Worm (Caenorhabditis elegans) whole organism, L2 larva: ENCODE measurements around the gene ugt-17.

Source experiments
- C34F6.9 ChIP-seq: fragments of 150-350 bp; optimal IDR thresholded peaks from 2 replicates; lab custom pipeline; 2014; ENCODE audit warnings: missing biosample characterization, missing genetic modification characterization
- F13H6.1 ChIP-seq: sonication (generic microtip); optimal IDR thresholded peaks from 2 replicates; lab custom pipeline; 2016; ENCODE audit warnings: missing genetic modification characterization, missing compliant biosample characterization
- R02D3.7 ChIP-seq: fragments of 150-350 bp; optimal IDR thresholded peaks from 2 replicates; lab custom pipeline; 2014; ENCODE audit warnings: missing biosample characterization, missing genetic modification characterization
- Y55F3AM.14 ChIP-seq: fragments of 200-800 bp; sonication (Bioruptor generic); optimal IDR thresholded peaks from 2 replicates; lab custom pipeline; 2018; ENCODE audit warnings: mild to moderate bottlenecking, missing genetic modification characterization, missing compliant biosample characterization
- ZK546.5 ChIP-seq: sonication (generic microtip); optimal IDR thresholded peaks from 2 replicates; lab custom pipeline; 2017; ENCODE audit warnings: missing biosample characterization, missing genetic modification characterization
- alr-1 ChIP-seq: fragments of 150-350 bp; optimal IDR thresholded peaks from 2 replicates; lab custom pipeline; 2014; ENCODE audit warnings: missing biosample characterization, missing genetic modification characterization
- aly-2 ChIP-seq: fragments of 150-350 bp; optimal IDR thresholded peaks from 2 replicates; lab custom pipeline; 2014; ENCODE audit warnings: missing biosample characterization, missing genetic modification characterization
- ama-1 ChIP-seq: fragments of 150-350 bp; optimal IDR thresholded peaks from 2 replicates; lab custom pipeline; 2018; ENCODE audit warnings: inconsistent platforms
- blmp-1 ChIP-seq: sonication (generic microtip); optimal IDR thresholded peaks from 2 replicates; lab custom pipeline; 2017; ENCODE audit warnings: missing genetic modification characterization, mild to moderate bottlenecking, missing compliant biosample characterization, antibody characterized with exemption, moderate library complexity; ENCODE audit not compliant: insufficient read depth
- dmd-4 ChIP-seq: sonication (generic microtip); optimal IDR thresholded peaks from 2 replicates; lab custom pipeline; 2017; ENCODE audit warnings: missing biosample characterization, missing genetic modification characterization
- egl-27 ChIP-seq: sonication (generic microtip); optimal IDR thresholded peaks from 3 replicates; lab custom pipeline; 2017; ENCODE audit warnings: missing biosample characterization, missing genetic modification reagents, missing genetic modification characterization
- elt-1 ChIP-seq: fragments of 150-350 bp; optimal IDR thresholded peaks from 2 replicates; lab custom pipeline; 2014; ENCODE audit warnings: missing biosample characterization, missing genetic modification characterization
- elt-3 ChIP-seq: sonication (generic microtip); optimal IDR thresholded peaks from 2 replicates; lab custom pipeline; 2017; ENCODE audit warnings: missing biosample characterization, missing genetic modification characterization
- fos-1 ChIP-seq: fragments of 150-350 bp; optimal IDR thresholded peaks from 2 replicates; lab custom pipeline; 2014; ENCODE audit warnings: missing biosample characterization, missing genetic modification characterization
- gmeb-1 ChIP-seq: fragments of 150-350 bp; optimal IDR thresholded peaks from 2 replicates; lab custom pipeline; 2014; ENCODE audit warnings: missing biosample characterization, missing genetic modification characterization
- lin-11 ChIP-seq: fragments of 150-350 bp; sonication (generic microtip); optimal IDR thresholded peaks from 2 replicates; lab custom pipeline; 2014; ENCODE audit warnings: missing biosample characterization, missing genetic modification characterization, inconsistent platforms, mixed read lengths
- lin-13 ChIP-seq: fragments of 150-350 bp; optimal IDR thresholded peaks from 2 replicates; lab custom pipeline; 2014; ENCODE audit warnings: missing biosample characterization, missing genetic modification reagents, missing genetic modification characterization
- lin-39 ChIP-seq: fragments of 150-350 bp; optimal IDR thresholded peaks from 2 replicates; lab custom pipeline; 2014; ENCODE audit warnings: missing biosample characterization, missing genetic modification reagents, missing genetic modification characterization
- mab-5 ChIP-seq: fragments of 150-350 bp; optimal IDR thresholded peaks from 2 replicates; lab custom pipeline; 2014; ENCODE audit warnings: missing biosample characterization, missing genetic modification characterization
- mbf-1 ChIP-seq: sonication (generic microtip); optimal IDR thresholded peaks from 2 replicates; lab custom pipeline; 2017; ENCODE audit warnings: missing biosample characterization, missing genetic modification characterization
- mdl-1 ChIP-seq, 2 experiments: fragments of 150-350 bp in 1 of 2; sonication (generic microtip) in 1 of 2; optimal IDR thresholded peaks; 2 replicates each; lab custom pipeline; 2017; ENCODE audit warnings: missing biosample characterization in 2 of 2, missing genetic modification characterization in 2 of 2
- nhr-10 ChIP-seq: sonication (generic microtip); optimal IDR thresholded peaks from 2 replicates; lab custom pipeline; 2017; ENCODE audit warnings: missing biosample characterization, missing genetic modification characterization
- nhr-21 ChIP-seq: fragments of 150-350 bp; optimal IDR thresholded peaks from 2 replicates; lab custom pipeline; 2014; ENCODE audit warnings: missing biosample characterization, missing genetic modification characterization
- nhr-237 ChIP-seq: fragments of 150-350 bp; optimal IDR thresholded peaks from 2 replicates; lab custom pipeline; 2014; ENCODE audit warnings: missing biosample characterization, missing genetic modification characterization
- nhr-25 ChIP-seq: fragments of 150-350 bp; sonication (generic microtip); optimal IDR thresholded peaks from 3 replicates; lab custom pipeline; 2014; ENCODE audit warnings: missing biosample characterization, missing genetic modification characterization
- nhr-6 ChIP-seq: fragments of 150-350 bp; optimal IDR thresholded peaks from 2 replicates; lab custom pipeline; 2014; ENCODE audit warnings: missing biosample characterization, missing genetic modification characterization
- nhr-77 ChIP-seq: fragments of 150-350 bp; optimal IDR thresholded peaks from 2 replicates; lab custom pipeline; 2014; ENCODE audit warnings: missing biosample characterization, missing genetic modification characterization
- peb-1 ChIP-seq: fragments of 150-350 bp; optimal IDR thresholded peaks from 2 replicates; lab custom pipeline; 2014; ENCODE audit warnings: missing biosample characterization, missing genetic modification characterization
- sem-4 ChIP-seq: fragments of 150-350 bp; optimal IDR thresholded peaks from 2 replicates; lab custom pipeline; 2014; ENCODE audit warnings: missing biosample characterization, missing genetic modification reagents, missing genetic modification characterization
- sma-3 ChIP-seq: sonication (generic microtip); optimal IDR thresholded peaks from 2 replicates; lab custom pipeline; 2016; ENCODE audit warnings: missing genetic modification reagents, missing genetic modification characterization, missing compliant biosample characterization
- snpc-4 ChIP-seq: fragments of 150-350 bp; optimal IDR thresholded peaks from 2 replicates; lab custom pipeline; 2014; ENCODE audit warnings: missing biosample characterization, missing genetic modification characterization
- unc-39 ChIP-seq: fragments of 150-350 bp; optimal IDR thresholded peaks from 2 replicates; lab custom pipeline; 2014; ENCODE audit warnings: missing biosample characterization, missing genetic modification characterization
- unc-55 ChIP-seq: fragments of 150-350 bp; sonication (generic microtip); optimal IDR thresholded peaks from 3 replicates; lab custom pipeline; 2014; ENCODE audit warnings: missing biosample characterization, missing genetic modification reagents, missing genetic modification characterization
- unc-62 ChIP-seq: fragments of 150-350 bp; optimal IDR thresholded peaks from 2 replicates; lab custom pipeline; 2014; ENCODE audit warnings: missing biosample characterization, missing genetic modification reagents, missing genetic modification characterization
- zag-1 ChIP-seq: fragments of 150-350 bp; optimal IDR thresholded peaks from 2 replicates; lab custom pipeline; 2014; ENCODE audit warnings: missing biosample characterization, missing genetic modification characterization
- ztf-1 ChIP-seq: fragments of 200-800 bp; sonication (Bioruptor generic); conservative IDR thresholded peaks from 2 replicates; pipeline ENCODE4 v1.3.6; 2022; ENCODE audit warnings: missing genetic modification characterization, missing compliant biosample characterization
- ztf-11 ChIP-seq: sonication (generic microtip); optimal IDR thresholded peaks from 2 replicates; lab custom pipeline; 2017; ENCODE audit warnings: missing biosample characterization, missing genetic modification characterization
- ztf-4 ChIP-seq: fragments of 150-350 bp; optimal IDR thresholded peaks from 2 replicates; lab custom pipeline; 2014; ENCODE audit warnings: missing biosample characterization, missing genetic modification characterization

The ugt-17 gene

ce11 chrV:10123324-10123723 lies 18.6 kb upstream of the ugt-17 start, which contains the start of gene C08B6.6:
Gene C08B6.6 (plus strand): TSS chrV:10123624.
- TF ChIP-seq sma-3 (GFP tag; lab: Kevin White, UChicago) (no peak), nhr-237 (tag; lab: Kevin White, UChicago) (no peak), peb-1 (no peak), unc-55 (GFP tag; lab: Kevin White, UChicago) (no peak), gmeb-1 (tag; lab: Kevin White, UChicago) (no peak), Y55F3AM.14 (no peak), alr-1 (tag; lab: Kevin White, UChicago) (no peak), ztf-4 (tag; lab: Kevin White, UChicago) (no peak), F13H6.1 (tag; lab: Kevin White, UChicago) (no peak)
- TF ChIP-seq, all 48 proteins: peak for 0

ce11 chrV:10122670-10123069 lies 17.9 kb upstream of the ugt-17 start, which contains the start of gene srxa-19:
Gene srxa-19 (minus strand): TSS chrV:10122770.
- TF ChIP-seq elt-3 (tag; lab: Kevin White, UChicago) (no peak), snpc-4 (tag; lab: Kevin White, UChicago) (no peak), nhr-237 (tag; lab: Kevin White, UChicago) (no peak), mab-5 (tag; lab: Kevin White, UChicago) (no peak), nhr-10 (no peak), zag-1 (tag; lab: Kevin White, UChicago) (no peak), elt-1 (tag; lab: Kevin White, UChicago) (no peak), unc-39 (tag; lab: Kevin White, UChicago) (no peak), mbf-1 (no peak), nhr-6 (no peak), C34F6.9 (no peak), ZK546.5 (no peak), unc-62 (GFP tag; lab: Kevin White, UChicago) (no peak), lin-39 (tag; lab: Kevin White, UChicago) (no peak), blmp-1 (tag; lab: Kevin White, UChicago) (no peak), aly-2 (tag; lab: Kevin White, UChicago) (no peak), gmeb-1 (tag; lab: Kevin White, UChicago) (no peak), lin-13 (GFP tag; lab: Kevin White, UChicago) (no peak)

ce11 chrV:10120898-10121297 lies 16.1 kb upstream of the ugt-17 start, which contains the start of gene srxa-18:
Gene srxa-18 (minus strand): TSS chrV:10120997.
- no peak for TF ChIP-seq R02D3.7
- TF ChIP-seq nhr-6 = no peak
- no peak for TF ChIP-seq ama-1 (lab: Kevin White, UChicago)
- TF ChIP-seq ztf-11 (tag; lab: Kevin White, UChicago) = no peak
- no peak for TF ChIP-seq ZK546.5

ce11 chrV:10117465-10117864 lies 12.7 kb upstream of the ugt-17 start, which contains the start of gene C08B6.5:
Gene C08B6.5 (plus strand): TSS chrV:10117765.
- no peak for TF ChIP-seq C34F6.9
- TF ChIP-seq aly-2 (tag; lab: Kevin White, UChicago) = no peak
- no peak for TF ChIP-seq F13H6.1 (tag; lab: Kevin White, UChicago)
- no peak for TF ChIP-seq blmp-1 (tag; lab: Kevin White, UChicago)
- TF ChIP-seq dmd-4 (tag; lab: Kevin White, UChicago) = no peak
- no peak for TF ChIP-seq elt-1 (tag; lab: Kevin White, UChicago)
- no peak for TF ChIP-seq ZK546.5
- TF ChIP-seq nhr-25 (tag; lab: Kevin White, UChicago) = no peak
- TF ChIP-seq sem-4 (tag; lab: Kevin White, UChicago) = no peak
- no peak for TF ChIP-seq alr-1 (tag; lab: Kevin White, UChicago)
- TF ChIP-seq zag-1 (tag; lab: Kevin White, UChicago) = no peak
- no peak for TF ChIP-seq egl-27 (tag; lab: Kevin White, UChicago)
- no peak for TF ChIP-seq mbf-1
- TF ChIP-seq nhr-21 (tag; lab: Kevin White, UChicago) = no peak
- no peak for TF ChIP-seq nhr-237 (tag; lab: Kevin White, UChicago)
- no peak for TF ChIP-seq nhr-10

ce11 chrV:10114329-10114728 lies 9.6 kb upstream of the ugt-17 start, which contains the start of gene cht-5:
Gene cht-5 (plus strand): TSS chrV:10114629.
- TF ChIP-seq R02D3.7 (no peak), ztf-4 (tag; lab: Kevin White, UChicago) (no peak), F13H6.1 (tag; lab: Kevin White, UChicago) (no peak), nhr-25 (tag; lab: Kevin White, UChicago) (no peak), snpc-4 (tag; lab: Kevin White, UChicago) (no peak), gmeb-1 (tag; lab: Kevin White, UChicago) (no peak), mdl-1 (tag; optimal IDR thresholded peaks at IDR 0.05; lab: Kevin White, UChicago) (no peak), mbf-1 (no peak), fos-1 (tag; lab: Kevin White, UChicago) (no peak), nhr-77 (tag; lab: Kevin White, UChicago) (no peak), lin-11 (tag; lab: Kevin White, UChicago) (no peak), ztf-1 (GFP tag; lab: Robert Waterston, UW) (no peak)
